Fruit fly (Drosophila melanogaster) whole organism, embryonic: ENCODE measurements around the gene Gr93d.

ENCODE experiments used
- ATbp ChIP-seq: fragments of 200-800 bp; sonication (Bioruptor generic); optimal IDR thresholded peaks from 2 replicates; lab custom pipeline; 2017; ENCODE audit warnings: missing biosample characterization, mild to moderate bottlenecking, missing genetic modification characterization, missing genetic modification reagents
- Atf-2 ChIP-seq: fragments of 200-800 bp; sonication (Bioruptor generic); optimal IDR thresholded peaks from 2 replicates; lab custom pipeline; 2016; ENCODE audit warnings: missing biosample characterization, missing genetic modification characterization
- Awh ChIP-seq: fragments of 200-800 bp; sonication (Bioruptor generic); IDR thresholded peaks from 2 replicates; pipeline ENCODE4, ENCODE4 v1.3.6; 2022; ENCODE audit warnings: missing biosample characterization, missing genetic modification characterization
- BtbVII ChIP-seq: fragments of 200-800 bp; sonication (Bioruptor generic); optimal IDR thresholded peaks from 3 replicates; lab custom pipeline; 2017; ENCODE audit warnings: missing biosample characterization, mild to moderate bottlenecking, missing genetic modification characterization
- Bteb2 ChIP-seq: fragments of 200-800 bp; sonication (Bioruptor generic); optimal IDR thresholded peaks from 2 replicates; lab custom pipeline; 2016; ENCODE audit warnings: missing biosample characterization, missing genetic modification characterization
- CG10209 ChIP-seq: fragments of 200-800 bp; sonication (Bioruptor generic); optimal IDR thresholded peaks from 3 replicates; lab custom pipeline; 2017; ENCODE audit warnings: missing biosample characterization, mild to moderate bottlenecking, missing genetic modification characterization, missing genetic modification reagents
- CG10366 ChIP-seq: fragments of 200-800 bp; sonication (Bioruptor generic); IDR thresholded peaks from 2 replicates; pipeline ENCODE4 v1.3.6; 2022; ENCODE audit warnings: missing biosample characterization, missing genetic modification characterization
- CG10979 ChIP-seq: fragments of 200-800 bp; sonication (Bioruptor generic); optimal IDR thresholded peaks from 2 replicates; lab custom pipeline; 2018; ENCODE audit warnings: missing biosample characterization, mild to moderate bottlenecking, missing genetic modification characterization, moderate library complexity
- CG11723 ChIP-seq: fragments of 200-800 bp; sonication (Bioruptor generic); optimal IDR thresholded peaks from 2 replicates; lab custom pipeline; 2017; ENCODE audit warnings: missing biosample characterization, mild to moderate bottlenecking, missing genetic modification characterization
- CG13424 ChIP-seq: fragments of 200-800 bp; sonication (Bioruptor generic); optimal IDR thresholded peaks from 2 replicates; lab custom pipeline; 2019; ENCODE audit warnings: missing biosample characterization, mild to moderate bottlenecking, missing genetic modification characterization, moderate library complexity
- CG14014 ChIP-seq: fragments of 200-800 bp; sonication (Bioruptor generic); IDR thresholded peaks from 2 replicates; pipeline ENCODE4 v1.3.6; 2022; ENCODE audit warnings: missing biosample characterization, missing genetic modification characterization
- CG14441 ChIP-seq: fragments of 200-800 bp; sonication (Bioruptor generic); IDR thresholded peaks from 2 replicates; pipeline ENCODE4 v1.3.6; 2022; ENCODE audit warnings: missing biosample characterization, missing genetic modification characterization
- CG14860 ChIP-seq: fragments of 200-800 bp; sonication (Bioruptor generic); IDR thresholded peaks from 3 replicates; pipeline ENCODE4 v1.3.6; 2022; ENCODE audit warnings: missing biosample characterization, missing genetic modification characterization; ENCODE audit not compliant: partially characterized antibody
- CG18476 ChIP-seq: fragments of 200-800 bp; sonication (Bioruptor generic); optimal IDR thresholded peaks from 2 replicates; lab custom pipeline; 2016; ENCODE audit warnings: missing biosample characterization, mild to moderate bottlenecking, missing genetic modification characterization
- CG32767 ChIP-seq: fragments of 200-800 bp; sonication (Bioruptor generic); IDR thresholded peaks from 2 replicates; pipeline ENCODE4 v1.3.6; 2022; ENCODE audit warnings: missing biosample characterization, missing genetic modification characterization
- CG3847 ChIP-seq: fragments of 200-800 bp; sonication (Bioruptor generic); IDR thresholded peaks from 2 replicates; pipeline ENCODE4 v1.3.6; 2022; ENCODE audit warnings: missing biosample characterization, missing genetic modification characterization
- CG4617 ChIP-seq: fragments of 200-800 bp; sonication (Bioruptor generic); optimal IDR thresholded peaks from 3 replicates; lab custom pipeline; 2016; ENCODE audit warnings: missing biosample characterization, missing genetic modification characterization, borderline replicate concordance
- CG7271 ChIP-seq: fragments of 200-800 bp; sonication (Bioruptor generic); optimal IDR thresholded peaks from 2 replicates; lab custom pipeline; 2018; ENCODE audit warnings: missing biosample characterization, mild to moderate bottlenecking, missing genetic modification characterization, moderate library complexity
- CG7786 ChIP-seq: fragments of 200-800 bp; sonication (Bioruptor generic); optimal IDR thresholded peaks from 2 replicates; lab custom pipeline; 2016; ENCODE audit warnings: missing biosample characterization, missing genetic modification characterization
- CG7839 ChIP-seq: fragments of 200-800 bp; sonication (Bioruptor generic); optimal IDR thresholded peaks from 3 replicates; lab custom pipeline; 2018; ENCODE audit warnings: missing biosample characterization, mild to moderate bottlenecking, missing genetic modification characterization, moderate library complexity
- CG8944 ChIP-seq: fragments of 200-800 bp; sonication (Bioruptor generic); optimal IDR thresholded peaks from 3 replicates; lab custom pipeline; 2016; ENCODE audit warnings: missing biosample characterization, missing genetic modification characterization
- CG9932 ChIP-seq: fragments of 200-800 bp; sonication (Bioruptor generic); IDR thresholded peaks from 2 replicates; pipeline ENCODE4 v1.3.6; 2022; ENCODE audit warnings: missing biosample characterization, missing genetic modification characterization
- Dip2 ChIP-seq: fragments of 200-800 bp; sonication (Bioruptor generic); IDR thresholded peaks from 2 replicates; pipeline ENCODE4 v1.3.6; 2022; ENCODE audit warnings: missing biosample characterization, missing genetic modification characterization
- ERR ChIP-seq: fragments of 200-800 bp; sonication (Bioruptor generic); optimal IDR thresholded peaks from 2 replicates; lab custom pipeline; 2016; ENCODE audit warnings: missing biosample characterization, missing genetic modification characterization
- H15 ChIP-seq: fragments of 200-800 bp; sonication (Bioruptor generic); IDR thresholded peaks from 3 replicates; pipeline ENCODE4 v1.3.6; 2022; ENCODE audit warnings: missing biosample characterization, missing genetic modification characterization
- Hand ChIP-seq: fragments of 200-800 bp; sonication (Bioruptor generic); optimal IDR thresholded peaks from 2 replicates; lab custom pipeline; 2017; ENCODE audit warnings: mild to moderate bottlenecking, missing biosample characterization, missing genetic modification reagents, missing genetic modification characterization
- Hmx ChIP-seq: fragments of 200-800 bp; sonication (Bioruptor generic); optimal IDR thresholded peaks from 2 replicates; lab custom pipeline; 2016; ENCODE audit warnings: missing biosample characterization, missing genetic modification characterization
- MESR4 ChIP-seq: fragments of 200-800 bp; sonication (Bioruptor generic); optimal IDR thresholded peaks from 2 replicates; lab custom pipeline; 2018; ENCODE audit warnings: missing biosample characterization, mild to moderate bottlenecking, missing genetic modification characterization, moderate library complexity
- Med ChIP-seq: fragments of 200-800 bp; sonication (Bioruptor generic); peaks from one replicate; lab custom pipeline; 2016; ENCODE audit warnings: missing biosample characterization, missing genetic modification characterization, mild to moderate bottlenecking, inconsistent platforms, moderate library complexity
- Mrtf ChIP-seq: fragments of 200-800 bp; sonication (Bioruptor generic); IDR thresholded peaks from 3 replicates; pipeline ENCODE4 v1.3.6; 2022; ENCODE audit warnings: missing biosample characterization, missing genetic modification characterization
- NFAT ChIP-seq: fragments of 200-800 bp; sonication (Bioruptor generic); IDR thresholded peaks from 2 replicates; pipeline ENCODE4 v1.3.6; 2022; ENCODE audit warnings: missing biosample characterization, missing genetic modification characterization
- NK7.1 ChIP-seq: fragments of 200-800 bp; sonication (Bioruptor generic); optimal IDR thresholded peaks from 3 replicates; lab custom pipeline; 2016; ENCODE audit warnings: missing biosample characterization, missing genetic modification characterization
- Neu2 ChIP-seq: fragments of 200-800 bp; sonication (Bioruptor generic); optimal IDR thresholded peaks from 3 replicates; lab custom pipeline; 2016; ENCODE audit warnings: missing biosample characterization, missing genetic modification characterization, borderline replicate concordance
- Optix ChIP-seq: fragments of 200-800 bp; sonication (Bioruptor generic); IDR thresholded peaks from 3 replicates; pipeline ENCODE4 v1.3.6; 2022; ENCODE audit warnings: missing biosample characterization, missing genetic modification characterization
- Spps ChIP-seq: fragments of 200-800 bp; sonication (Bioruptor generic); optimal IDR thresholded peaks from 2 replicates; lab custom pipeline; 2018; ENCODE audit warnings: missing biosample characterization, mild to moderate bottlenecking, missing genetic modification characterization
- br ChIP-seq: fragments of >200 bp; optimal IDR thresholded peaks from 2 replicates; lab custom pipeline; 2017
- chif ChIP-seq, 2 experiments: fragments of 200-800 bp; sonication (Bioruptor generic); optimal IDR thresholded peaks; 3 replicates each; lab custom pipeline; 2016; ENCODE audit warnings: missing biosample characterization in 2 of 2, missing genetic modification characterization in 2 of 2
- chn ChIP-seq: fragments of 200-800 bp; sonication (Bioruptor generic); optimal IDR thresholded peaks from 2 replicates; lab custom pipeline; 2016; ENCODE audit warnings: missing biosample characterization, missing genetic modification characterization
- da ChIP-seq: fragments of 200-800 bp; sonication (Bioruptor generic); optimal IDR thresholded peaks from 2 replicates; lab custom pipeline; 2016; ENCODE audit warnings: missing biosample characterization, missing genetic modification characterization
- dmrt99B ChIP-seq: fragments of 200-800 bp; sonication (Bioruptor generic); optimal IDR thresholded peaks from 2 replicates; lab custom pipeline; 2018; ENCODE audit warnings: missing biosample characterization, mild to moderate bottlenecking, missing genetic modification characterization, moderate library complexity
- en ChIP-seq: fragments of 200-800 bp; sonication (Bioruptor generic); optimal IDR thresholded peaks from 2 replicates; lab custom pipeline; 2016; ENCODE audit warnings: missing biosample characterization, missing genetic modification characterization
- fd96Cb ChIP-seq: fragments of 200-800 bp; sonication (Bioruptor generic); optimal IDR thresholded peaks from 2 replicates; lab custom pipeline; 2018; ENCODE audit warnings: missing biosample characterization, mild to moderate bottlenecking, missing genetic modification characterization, moderate library complexity
- gem ChIP-seq: fragments of 200-800 bp; sonication (Bioruptor generic); optimal IDR thresholded peaks from 2 replicates; lab custom pipeline; 2019; ENCODE audit warnings: missing biosample characterization, mild to moderate bottlenecking, missing genetic modification characterization, moderate library complexity
- grau ChIP-seq: fragments of 200-800 bp; optimal IDR thresholded peaks from 3 replicates; lab custom pipeline; 2019; ENCODE audit warnings: missing biosample characterization, mild to moderate bottlenecking, missing genetic modification characterization, moderate library complexity
- jigr1 ChIP-seq: fragments of 200-800 bp; sonication (Bioruptor generic); IDR thresholded peaks from 3 replicates; pipeline ENCODE4 v1.3.6; 2022; ENCODE audit warnings: missing biosample characterization, missing genetic modification characterization
- ken ChIP-seq: fragments of 200-800 bp; sonication (Bioruptor generic); IDR thresholded peaks from 3 replicates; pipeline ENCODE4 v1.3.6; 2022; ENCODE audit warnings: missing biosample characterization, missing genetic modification characterization
- lilli ChIP-seq: fragments of 200-800 bp; sonication (Bioruptor generic); optimal IDR thresholded peaks from 3 replicates; lab custom pipeline; 2016; ENCODE audit warnings: missing biosample characterization, missing genetic modification characterization
- otp ChIP-seq: fragments of 200-800 bp; sonication (Bioruptor generic); IDR thresholded peaks from 3 replicates; pipeline ENCODE4, ENCODE4 v1.3.6; 2022; ENCODE audit warnings: missing biosample characterization, missing genetic modification characterization
- so ChIP-seq: fragments of 200-800 bp; sonication (Bioruptor generic); IDR thresholded peaks from 3 replicates; pipeline ENCODE4 v1.3.6; 2022; ENCODE audit warnings: missing biosample characterization, missing genetic modification characterization
- sug ChIP-seq: fragments of 200-800 bp; optimal IDR thresholded peaks from 2 replicates; lab custom pipeline; 2019; ENCODE audit warnings: missing biosample characterization, mild to moderate bottlenecking, missing genetic modification characterization, moderate library complexity
- vfl ChIP-seq: fragments of 200-800 bp; sonication (Bioruptor generic); optimal IDR thresholded peaks from 2 replicates; lab custom pipeline; 2016; ENCODE audit warnings: missing biosample characterization, missing genetic modification characterization

Gene Gr93d

dm6 chr3R:21828785-21829486 is 17.5 kb downstream of the Gr93d start (continued):
- TF ChIP-seq br, result no peak
- peak; percentile 59 for TF ChIP-seq dmrt99B
- TF ChIP-seq Mrtf (GFP tag; lab: Robert Waterston, UW), result no peak; the same call in 2 of the 3 replicates
- TF ChIP-seq CG14014 (GFP tag; lab: Robert Waterston, UW), result no peak
- TF ChIP-seq ERR, result no peak
- no peak for TF ChIP-seq Hmx (GFP tag; lab: Kevin White, UChicago)
- peak; percentile 79 for TF ChIP-seq grau (tag; lab: Kevin White, UChicago)
- TF ChIP-seq vfl, result no peak
- TF ChIP-seq Awh (GFP tag; lab: Robert Waterston, UW), result peak; percentile 62; the same call in 1 of the 2 replicates
- no peak for TF ChIP-seq sug (tag; lab: Kevin White, UChicago)
- peak; percentile 0 for TF ChIP-seq CG7271
- TF ChIP-seq en, result no peak
- no peak for TF ChIP-seq da (GFP tag; lab: Kevin White, UChicago)
- no peak for TF ChIP-seq CG14441 (GFP tag; lab: Robert Waterston, UW)
- no peak for TF ChIP-seq NFAT (GFP tag; lab: Robert Waterston, UW)
- no peak for TF ChIP-seq CG8944 (GFP tag; lab: Kevin White, UChicago)
- no peak for TF ChIP-seq Bteb2 (GFP tag; lab: Kevin White, UChicago)
- peak; percentile 28 for TF ChIP-seq CG18476
- no peak for TF ChIP-seq CG7786 (GFP tag; lab: Kevin White, UChicago)
- TF ChIP-seq CG9932 (GFP tag; lab: Robert Waterston, UW), result no peak
- TF ChIP-seq Spps (tag; lab: Kevin White, UChicago), result peak; percentile 85
- TF ChIP-seq Atf-2 (GFP tag; lab: Kevin White, UChicago), result no peak
- peak; percentile 92 for TF ChIP-seq gem (tag; lab: Kevin White, UChicago)
- no peak for TF ChIP-seq Med (GFP tag; lab: Kevin White, UChicago)
- peak; percentile 38; the same call in 1 of the 2 replicates for TF ChIP-seq CG10366
- TF ChIP-seq otp, result no peak
- TF ChIP-seq CG10209 (GFP tag; lab: Kevin White, UChicago), result peak; percentile 54
- no peak for TF ChIP-seq Neu2 (GFP tag; lab: Kevin White, UChicago)
- no peak for TF ChIP-seq MESR4 (GFP tag; lab: Kevin White, UChicago)
- no peak for TF ChIP-seq CG14860 (GFP tag; lab: Robert Waterston, UW)
- TF ChIP-seq fd96Cb, result peak; percentile 84
- TF ChIP-seq chn (GFP tag; lab: Kevin White, UChicago), result peak; percentile 4
- peak; percentile 19 for TF ChIP-seq CG4617 (GFP tag; lab: Kevin White, UChicago)
- TF ChIP-seq NK7.1 (GFP tag; lab: Kevin White, UChicago), result no peak
- TF ChIP-seq CG10979 (tag; lab: Kevin White, UChicago), result peak; percentile 96
- peak; percentile 75 for TF ChIP-seq CG13424 (tag; lab: Kevin White, UChicago)
- TF ChIP-seq Hand (GFP tag; lab: Kevin White, UChicago), result no peak
- peak; percentile 70 for TF ChIP-seq ATbp (GFP tag; lab: Kevin White, UChicago)
- TF ChIP-seq so (GFP tag; lab: Robert Waterston, UW), result peak; percentile 43; the same call in 1 of the 3 replicates
- TF ChIP-seq ken, result peak; percentile 41; the same call in 1 of the 3 replicates
- peak in 1 of 2 experiments; percentile 51 for TF ChIP-seq chif (GFP tag; optimal IDR thresholded peaks at IDR 0.05; lab: Kevin White, UChicago)
- peak; percentile 79 for TF ChIP-seq CG7839 (tag; lab: Kevin White, UChicago)
- TF ChIP-seq Optix (GFP tag; lab: Robert Waterston, UW), result no peak
- TF ChIP-seq CG3847 (GFP tag; lab: Robert Waterston, UW), result no peak
- TF ChIP-seq BtbVII (GFP tag; lab: Kevin White, UChicago), result no peak
- TF ChIP-seq lilli (GFP tag; lab: Kevin White, UChicago), result peak; percentile 2
- no peak for TF ChIP-seq Dip2 (GFP tag; lab: Robert Waterston, UW)
- TF ChIP-seq CG32767 (GFP tag; lab: Robert Waterston, UW), result 0 out of 2 replicates have a peak, but pooled peaks have one; percentile 37
- no peak for TF ChIP-seq jigr1 (GFP tag; lab: Robert Waterston, UW)
- TF ChIP-seq CG11723 (GFP tag; lab: Kevin White, UChicago), result peak; percentile 49
- TF ChIP-seq H15 (GFP tag; lab: Robert Waterston, UW), result no peak
